Fruit fly (Drosophila melanogaster): ENCODE results near the gene noi.

DNA sequence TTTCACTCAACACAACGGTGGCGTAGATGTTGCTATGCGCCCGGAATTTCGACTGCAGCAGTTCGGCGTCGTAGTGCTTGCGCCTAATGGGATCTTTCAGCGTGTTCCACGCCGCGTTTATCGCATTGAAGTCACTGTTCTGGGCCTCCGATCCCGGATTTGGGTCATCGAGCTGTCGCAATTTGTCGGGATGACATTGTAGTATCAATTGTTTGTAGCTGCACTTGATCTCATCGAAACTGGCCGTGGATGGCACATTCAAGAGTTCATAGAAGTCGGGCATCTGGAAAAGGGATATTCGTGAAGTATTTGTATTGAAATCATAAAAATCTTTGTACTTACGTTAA, 31.1 kb upstream of the noi start:
- TF ChIP-seq CG14655 (GFP tag; optimal IDR thresholded peaks at IDR 0.05) (no peak), CG13204 (GFP tag; optimal IDR thresholded peaks at IDR 0.05) (no peak), CG10348 (GFP tag; IDR thresholded peaks at IDR 0.05) (no peak), EcR (GFP tag; optimal IDR thresholded peaks at IDR 0.05) (no peak), D1 (tag; optimal IDR thresholded peaks at IDR 0.05) (no peak), CG17806 (tag; optimal IDR thresholded peaks at IDR 0.05) (no peak), Ets98B (GFP tag; IDR thresholded peaks at IDR 0.05) (no peak), rn (GFP tag; IDR thresholded peaks at IDR 0.05) (no peak), fd96Ca (GFP tag; IDR thresholded peaks at IDR 0.05) (no peak), CG9948 (tag; optimal IDR thresholded peaks at IDR 0.05) (no peak), CG34367 (tag; optimal IDR thresholded peaks at IDR 0.05) (no peak), gl (tag; optimal IDR thresholded peaks at IDR 0.05) (no peak), CG15710 (tag; optimal IDR thresholded peaks at IDR 0.05) (no peak), Pif1A (GFP tag; optimal IDR thresholded peaks at IDR 0.05) (no peak)

All from whole organism, pupa.